Worm (Caenorhabditis elegans): ENCODE results near the gene gana-1.
"Not testable (repeated sequence)": the region's sequence is repeated elsewhere in the genome, so short reads cannot be mapped to it uniquely, and the experiment has no call there.

DNA sequence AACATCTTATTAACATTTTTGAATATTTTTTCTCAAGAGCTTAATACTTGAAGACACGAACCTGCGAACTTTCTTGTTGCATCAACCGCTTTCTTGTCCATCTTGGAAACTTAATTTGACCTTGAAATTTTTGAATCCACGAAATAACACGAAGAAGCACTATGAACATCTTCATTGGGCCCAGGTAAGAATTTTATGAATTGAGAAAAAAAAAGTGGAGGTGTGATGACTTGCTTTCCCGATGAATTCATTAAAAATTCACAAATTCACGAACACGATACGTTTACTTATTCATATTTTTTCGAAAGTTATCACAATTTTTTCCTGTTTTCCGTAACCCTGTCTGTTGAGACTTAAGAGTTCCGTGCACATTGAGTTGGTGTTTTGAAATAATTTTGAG is 43.7 kb downstream of the gana-1 start, which contains the start of gene C27A7.6:
- TF ChIP-seq nhr-12 (tag; optimal IDR thresholded peaks at IDR 0.05); Y55F3AM.14 (GFP tag; optimal IDR thresholded peaks at IDR 0.05); zag-1 (tag; optimal IDR thresholded peaks at IDR 0.05); ZK546.5 (tag; optimal IDR thresholded peaks at IDR 0.05); ztf-4 (tag; optimal IDR thresholded peaks at IDR 0.05); nhr-11 (tag; optimal IDR thresholded peaks at IDR 0.05); elt-3 (tag; optimal IDR thresholded peaks at IDR 0.05); skn-1 (tag; optimal IDR thresholded peaks at IDR 0.05); nhr-77 (tag; optimal IDR thresholded peaks at IDR 0.05); unc-39 (tag; optimal IDR thresholded peaks at IDR 0.05); ztf-11 (tag; optimal IDR thresholded peaks at IDR 0.05); aly-2 (tag; optimal IDR thresholded peaks at IDR 0.05); snpc-4 (tag; optimal IDR thresholded peaks at IDR 0.05); unc-62 (GFP tag; optimal IDR thresholded peaks at IDR 0.05): not testable (repeated sequence)
